Worm (Caenorhabditis elegans): ENCODE results near the gene unc-30.
"Not testable (repeated sequence)": the region's sequence is repeated elsewhere in the genome, so short reads cannot be mapped to it uniquely, and the experiment has no call there.

unc-30 gene

ce11 chrIV:13127720-13128119 is 8.9 kb downstream of the unc-30 start:
- TF ChIP-seq hmg-20 (GFP tag; IDR thresholded peaks at IDR 0.05) (no peak), D2030.7 (GFP tag; IDR thresholded peaks at IDR 0.05) (no peak), hsf-1 (GFP tag; IDR thresholded peaks at IDR 0.05) (no peak), madf-8 (GFP tag; conservative IDR thresholded peaks at IDR 0.05) (no peak), cebp-2 (GFP tag; IDR thresholded peaks at IDR 0.05) (0 out of 2 replicates have a peak, but pooled peaks have one; percentile 51)

ce11 chrIV:13140792-13141191 is 22.0 kb downstream of the unc-30 start:
- TF ChIP-seq ceh-100 (GFP tag; IDR thresholded peaks at IDR 0.05) (peak; percentile 31; the same call in 1 of the 2 replicates), B0261.1 (tag; optimal IDR thresholded peaks at IDR 0.05) (peak; percentile 57), dox-1 (GFP tag; IDR thresholded peaks at IDR 0.05) (peak; percentile 49), madf-6 (GFP tag; IDR thresholded peaks at IDR 0.05) (peak; percentile 54; the same call in 1 of the 2 replicates), cebp-2 (GFP tag; IDR thresholded peaks at IDR 0.05) (peak; percentile 92), rpc-1 (optimal IDR thresholded peaks at IDR 0.05) (peak; percentile 42), rpc-1 (tag; optimal IDR thresholded peaks at IDR 0.05) (peak; percentile 63), snpc-4 (tag; optimal IDR thresholded peaks at IDR 0.05) (peak in 1 of 4 experiments; percentile 36), nfyb-1 (GFP tag; IDR thresholded peaks at IDR 0.05) (peak; percentile 82), tbp1 (GFP tag; optimal IDR thresholded peaks at IDR 0.05) (peak; percentile 87), pbrm-1 (GFP tag; IDR thresholded peaks at IDR 0.05) (peak; percentile 57), attf-6 (GFP tag; IDR thresholded peaks at IDR 0.05) (0 out of 2 replicates have a peak, but pooled peaks have one; percentile 26), hmg-1.2 (GFP tag; IDR thresholded peaks at IDR 0.05) (peak; percentile 62), lin-26 (GFP tag; IDR thresholded peaks at IDR 0.05) (peak; percentile 91), D2030.7 (GFP tag; IDR thresholded peaks at IDR 0.05) (0 out of 2 replicates have a peak, but pooled peaks have one; percentile 26), ceh-58 (GFP tag; IDR thresholded peaks at IDR 0.05) (0 out of 2 replicates have a peak, but pooled peaks have one; percentile 20)
- not testable (repeated sequence) for TF ChIP-seq snpc-4 (GFP tag; optimal IDR thresholded peaks at IDR 0.05)

ce11 chrIV:13142254-13142653 is 23.5 kb downstream of the unc-30 start, which contains the start of gene spe-43:
Gene spe-43, minus strand, starts transcription at chrIV:13142354.
- no peak for TF ChIP-seq rpc-1 (optimal IDR thresholded peaks at IDR 0.05)
- TF ChIP-seq rpc-1 (tag; optimal IDR thresholded peaks at IDR 0.05) = no peak
- TF ChIP-seq let-607 (tag; optimal IDR thresholded peaks at IDR 0.05) = no peak
- TF ChIP-seq tbx-9 (tag; optimal IDR thresholded peaks at IDR 0.05; ENCODE audit: borderline replicate concordance) = no peak
- no peak for TF ChIP-seq Y53G8AR.9 (GFP tag; conservative IDR thresholded peaks at IDR 0.05)
- TF ChIP-seq ZK185.1 (tag; optimal IDR thresholded peaks at IDR 0.05; ENCODE audit: poor library complexity, severe bottlenecking) = no peak

- TF ChIP-seq lir-1 (GFP tag; conservative IDR thresholded peaks at IDR 0.05) (no peak), bed-2 (GFP tag; IDR thresholded peaks at IDR 0.05) (no peak), dpff-1 (tag; optimal IDR thresholded peaks at IDR 0.05) (no peak), ztf-22 (GFP tag; optimal IDR thresholded peaks at IDR 0.05) (no peak)
These were observed 30.5 kb downstream of the unc-30 start, which contains the start of gene nlp-79 for ce11 chrIV:13149276-13149675. Gene nlp-79, plus strand, starts transcription at chrIV:13149576.

- TF ChIP-seq ceh-79 (tag; optimal IDR thresholded peaks at IDR 0.05) = no peak
- 0 out of 2 replicates have a peak, but pooled peaks have one; percentile 43 for TF ChIP-seq rcor-1 (GFP tag; IDR thresholded peaks at IDR 0.05)
- no peak for TF ChIP-seq aptf-2 (GFP tag; conservative IDR thresholded peaks at IDR 0.05)
- no peak for TF ChIP-seq nfyb-1 (GFP tag; IDR thresholded peaks at IDR 0.05)
- TF ChIP-seq ztf-25 (GFP tag; IDR thresholded peaks at IDR 0.05) = no peak
- peak; percentile 54 for TF ChIP-seq D2030.7 (GFP tag; IDR thresholded peaks at IDR 0.05)
- peak; percentile 71; the same call in 1 of the 2 replicates for TF ChIP-seq attf-6 (GFP tag; IDR thresholded peaks at IDR 0.05)
- TF ChIP-seq ets-4 (GFP tag; optimal IDR thresholded peaks at IDR 0.05) = no peak
- no peak for TF ChIP-seq nhr-179 (tag; optimal IDR thresholded peaks at IDR 0.05)
- no peak for TF ChIP-seq ztf-3 (GFP tag; optimal IDR thresholded peaks at IDR 0.05)
- no peak for TF ChIP-seq let-607 (tag; optimal IDR thresholded peaks at IDR 0.05)
- TF ChIP-seq unc-130 (GFP tag; optimal IDR thresholded peaks at IDR 0.05) = no peak
- no peak for TF ChIP-seq cebp-2 (GFP tag; IDR thresholded peaks at IDR 0.05)
- TF ChIP-seq nfya-1 (tag; optimal IDR thresholded peaks at IDR 0.05; ENCODE audit: borderline replicate concordance, insufficient read depth) = no peak
- TF ChIP-seq lin-40 (tag; optimal IDR thresholded peaks at IDR 0.05) = no peak
- TF ChIP-seq lin-54 (GFP tag; optimal IDR thresholded peaks at IDR 0.05) = peak; percentile 63
These were observed 35.9 kb downstream of the unc-30 start, which contains the start of the genes crld-1 and msh-5 for ce11 chrIV:13154391-13155283. Gene crld-1, minus strand, starts transcription at chrIV:13154441. Gene msh-5, plus strand, starts transcription at chrIV:13155233.

All from whole organism, young adult.